Worm (Caenorhabditis elegans): Measurements from ENCODE around the gene sbds-1.

- TF ChIP-seq W03F9.2 (tag; optimal IDR thresholded peaks at IDR 0.05) (no peak), him-1 (tag; optimal IDR thresholded peaks at IDR 0.05) (no peak), dao-5 (tag; optimal IDR thresholded peaks at IDR 0.05) (no peak)
These were observed 20.1 kb upstream of the sbds-1 start, which contains the start of gene C09F5.1 for ce11 chrIII:658357-658756.
